Worm (Caenorhabditis elegans): ENCODE measurements around the gene rfth-1.

rfth-1 gene

DNA sequence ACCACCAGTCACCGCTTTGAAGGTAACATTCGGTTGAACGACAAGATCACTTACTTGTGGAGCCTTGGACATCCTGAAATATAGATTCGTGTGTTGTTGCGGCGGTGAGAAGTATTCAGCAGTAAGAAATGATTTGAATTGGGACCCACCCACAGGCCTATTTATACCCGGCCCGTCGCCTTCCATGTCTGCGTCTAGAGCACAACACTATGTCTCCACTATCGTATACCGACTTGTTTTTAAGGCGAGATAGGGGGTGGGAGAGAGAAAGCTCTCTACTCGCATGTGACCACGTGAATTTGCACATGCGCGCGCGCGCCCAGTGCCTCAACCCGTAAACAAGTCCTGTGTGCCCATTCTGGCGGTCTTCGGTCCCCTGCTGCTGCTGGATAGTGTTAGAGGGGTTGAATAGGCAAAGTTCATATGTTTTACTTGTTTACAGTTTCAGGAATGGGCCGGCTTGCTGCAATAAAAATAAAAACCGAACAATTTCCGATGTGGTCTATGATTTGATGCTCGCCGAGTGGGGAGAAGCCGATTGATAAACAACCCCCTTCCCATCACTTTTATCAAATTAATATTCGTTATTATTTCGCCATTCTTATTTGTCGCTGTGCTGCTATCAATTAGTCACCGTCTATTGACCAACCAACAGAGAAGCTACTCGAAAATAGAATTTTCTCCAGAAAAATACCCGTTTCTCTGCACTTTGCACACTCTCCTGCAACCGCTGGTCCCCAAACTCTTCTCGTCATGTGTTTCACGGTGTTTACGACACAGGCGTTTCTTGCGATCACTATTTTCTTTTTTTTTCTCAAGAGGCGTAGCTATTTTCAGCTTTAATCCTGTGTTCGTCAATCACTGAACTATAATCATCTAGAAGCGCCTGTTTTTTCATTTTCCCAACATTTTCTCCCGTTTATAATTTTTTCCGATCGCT, 41.1 kb downstream of the rfth-1 start:
- TF ChIP-seq ceh-31 (tag; optimal IDR thresholded peaks at IDR 0.05) (peak; percentile 19), K02D7.2 (tag; optimal IDR thresholded peaks at IDR 0.05) (no peak), hlh-30 (tag; optimal IDR thresholded peaks at IDR 0.05; ENCODE audit: insufficient read depth) (peak; percentile 89), ceh-18 (tag; optimal IDR thresholded peaks at IDR 0.05) (peak; percentile 6)

DNA sequence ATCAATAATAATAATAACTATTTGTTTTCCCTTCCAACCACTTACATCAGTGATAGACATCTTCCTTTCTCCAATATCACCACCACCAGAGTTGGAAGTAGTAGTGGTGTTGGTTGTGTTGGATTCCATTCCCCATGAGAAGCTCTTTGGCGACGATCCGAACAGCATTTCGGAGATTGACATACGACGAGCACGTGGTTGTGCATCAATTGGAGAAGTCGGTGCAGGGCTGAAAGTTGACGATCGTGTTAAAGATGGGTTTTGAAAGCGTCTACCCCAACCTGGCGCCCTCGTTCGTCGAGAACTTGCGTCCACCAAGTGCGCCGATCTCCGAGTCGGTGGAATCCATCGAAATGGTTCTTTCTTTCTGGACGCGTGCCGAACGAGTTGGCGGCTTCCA, 42.1 kb downstream of the rfth-1 start:
- TF ChIP-seq hlh-6 (tag; optimal IDR thresholded peaks at IDR 0.05) = no peak
- TF ChIP-seq unc-42 (tag; optimal IDR thresholded peaks at IDR 0.05) = no peak
- TF ChIP-seq ceh-30 (tag; optimal IDR thresholded peaks at IDR 0.05) = no peak
- TF ChIP-seq K02D7.2 (tag; optimal IDR thresholded peaks at IDR 0.05) = no peak

DNA sequence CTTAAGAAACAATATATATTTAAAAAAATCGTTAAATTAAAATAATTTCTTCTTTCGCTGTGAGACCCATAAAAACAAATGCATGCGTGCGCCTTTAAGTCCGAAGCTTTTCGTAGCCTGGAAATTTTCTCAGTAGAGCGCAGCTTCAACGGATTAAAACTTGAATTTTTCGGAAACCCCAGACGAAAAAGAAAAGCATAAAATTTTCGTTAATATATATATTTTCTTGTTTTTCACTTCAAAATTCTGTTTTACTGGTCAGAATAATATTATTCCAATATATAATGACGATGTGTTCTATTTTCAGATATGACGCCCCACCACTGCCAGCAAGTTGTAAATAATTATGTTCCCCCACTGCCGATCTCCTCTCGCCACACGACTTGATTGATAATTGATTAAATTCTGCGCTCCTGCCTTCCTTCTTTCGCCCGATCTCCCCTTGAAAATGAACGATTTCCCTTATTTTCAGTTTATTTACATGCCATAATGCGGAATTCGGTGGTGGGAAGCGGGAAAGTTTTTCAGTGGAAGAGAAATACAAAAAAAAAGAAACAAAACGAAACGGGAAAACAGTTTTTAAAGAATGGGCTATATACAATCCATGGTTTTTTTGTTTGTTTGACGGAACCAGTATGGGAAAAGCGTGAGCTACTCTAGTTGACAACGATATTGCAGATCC, 42.9 kb downstream of the rfth-1 start:
- TF ChIP-seq hlh-13 (GFP tag; optimal IDR thresholded peaks at IDR 0.05) (no peak), ama-1 (optimal IDR thresholded peaks at IDR 0.05) (peak; percentile 40), T23F11.4 (GFP tag; optimal IDR thresholded peaks at IDR 0.05) (no peak)

DNA sequence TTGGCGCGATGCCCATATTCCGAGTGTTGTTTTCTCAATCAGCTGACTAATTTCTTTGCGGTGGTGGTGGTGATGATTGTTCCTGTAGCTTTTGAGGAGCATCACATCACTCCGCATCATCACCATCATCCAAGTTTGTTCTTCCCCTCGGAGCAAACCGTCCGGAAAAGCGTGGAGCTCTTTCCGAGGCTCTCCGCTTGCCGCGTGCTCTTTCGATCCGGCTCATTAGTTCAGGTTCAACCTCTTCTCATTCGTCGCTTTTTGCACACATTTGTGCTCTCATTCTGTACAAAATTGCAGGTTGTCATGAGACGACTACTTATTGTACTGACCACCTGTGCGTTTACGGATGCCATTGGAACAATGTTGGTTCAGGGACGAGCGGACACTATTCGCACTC, 45.9 kb downstream of the rfth-1 start, which contains the start of gene M01H9.5:
Gene M01H9.5 (plus strand): TSS at position 301 of the 400 bp plus-strand sequence.
- TF ChIP-seq pat-9 (tag; optimal IDR thresholded peaks at IDR 0.05) (no peak), K09A11.1 (tag; optimal IDR thresholded peaks at IDR 0.05; ENCODE audit: insufficient read depth) (no peak), ceh-18 (tag; optimal IDR thresholded peaks at IDR 0.05) (no peak)

DNA sequence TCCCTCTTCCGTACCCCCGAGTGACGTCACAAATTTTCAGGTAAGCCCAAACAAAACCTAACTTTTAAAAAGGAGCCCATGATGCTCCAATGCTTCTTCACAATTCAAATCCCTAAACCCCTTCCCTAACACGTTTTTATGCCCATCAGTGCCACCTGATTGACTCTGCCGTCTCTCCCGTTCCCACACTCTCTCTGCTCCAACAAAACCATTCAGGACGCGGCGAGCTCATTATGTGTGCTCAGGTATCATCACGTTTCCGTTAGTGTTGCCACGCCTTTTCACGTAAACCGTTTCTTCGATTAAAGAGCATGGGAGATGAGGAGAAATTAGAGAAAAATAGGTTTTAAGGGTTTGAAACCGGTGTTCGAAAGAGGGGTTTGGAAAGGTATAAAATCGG, 48.0 kb downstream of the rfth-1 start, which contains the start of gene M01H9.2:
Gene M01H9.2 (minus strand): TSS at position 101 of the 400 bp plus-strand sequence.
- TF ChIP-seq sox-4 (tag; optimal IDR thresholded peaks at IDR 0.05) = no peak
- no peak for TF ChIP-seq fkh-6 (tag; optimal IDR thresholded peaks at IDR 0.05)
- no peak for TF ChIP-seq K02D7.2 (tag; optimal IDR thresholded peaks at IDR 0.05)
- TF ChIP-seq ref-2 (tag; optimal IDR thresholded peaks at IDR 0.05) = no peak
- TF ChIP-seq ceh-9 (tag; optimal IDR thresholded peaks at IDR 0.05) = no peak
- no peak for TF ChIP-seq ceh-30 (tag; optimal IDR thresholded peaks at IDR 0.05)
- TF ChIP-seq ceh-48 (tag; optimal IDR thresholded peaks at IDR 0.05) = no peak
- TF ChIP-seq C08G9.2 (tag; optimal IDR thresholded peaks at IDR 0.05) = no peak
- no peak for TF ChIP-seq rnt-1 (tag; optimal IDR thresholded peaks at IDR 0.05)
- TF ChIP-seq ceh-18 (tag; optimal IDR thresholded peaks at IDR 0.05) = no peak
- TF ChIP-seq K09A11.1 (tag; optimal IDR thresholded peaks at IDR 0.05; ENCODE audit: insufficient read depth) = no peak

DNA sequence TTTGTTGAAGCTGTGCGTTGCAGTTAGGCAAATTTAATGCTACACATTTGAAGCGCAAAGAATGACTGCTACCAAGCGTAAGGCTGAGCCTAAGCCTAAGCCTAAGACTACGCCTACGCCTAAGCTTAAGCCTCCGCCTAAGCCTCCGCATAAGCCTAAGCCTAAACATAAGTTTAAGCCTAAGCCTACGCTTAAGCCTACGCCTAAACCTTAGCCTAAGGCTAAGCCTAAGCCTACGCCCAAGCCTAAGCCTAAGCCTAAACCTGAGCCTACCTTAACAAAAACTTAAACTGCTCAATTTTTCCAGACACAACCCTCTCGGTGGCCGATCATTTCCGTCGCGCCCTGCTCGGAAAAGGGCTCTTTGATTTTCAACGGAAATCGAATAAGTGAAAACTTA, 51.8 kb downstream of the rfth-1 start:
- TF ChIP-seq ztf-16 (tag; optimal IDR thresholded peaks at IDR 0.05) (no peak), hlh-15 (tag; optimal IDR thresholded peaks at IDR 0.05) (no peak), K02D7.2 (tag; optimal IDR thresholded peaks at IDR 0.05) (no peak), unc-86 (tag; optimal IDR thresholded peaks at IDR 0.05) (no peak), nhr-11 (tag; optimal IDR thresholded peaks at IDR 0.05) (no peak), sox-2 (GFP tag; IDR thresholded peaks at IDR 0.05) (no peak), npax-4 (tag; optimal IDR thresholded peaks at IDR 0.05) (no peak), rnt-1 (tag; optimal IDR thresholded peaks at IDR 0.05) (no peak), ets-4 (tag; optimal IDR thresholded peaks at IDR 0.05) (no peak), ceh-9 (tag; optimal IDR thresholded peaks at IDR 0.05) (no peak), Y22D7AL.16 (tag; optimal IDR thresholded peaks at IDR 0.05) (no peak), ceh-2 (tag; optimal IDR thresholded peaks at IDR 0.05) (no peak), sox-4 (tag; optimal IDR thresholded peaks at IDR 0.05) (no peak), fax-1 (tag; optimal IDR thresholded peaks at IDR 0.05) (no peak), syd-9 (tag; optimal IDR thresholded peaks at IDR 0.05) (no peak), ceh-48 (tag; optimal IDR thresholded peaks at IDR 0.05) (no peak)
